Fruit fly (Drosophila melanogaster) whole organism, wandering third instar larva: ENCODE data around the gene ball.

Source experiments
- Abd-B ChIP-seq: fragments of >200 bp; optimal IDR thresholded peaks from 2 replicates; lab custom pipeline; 2017; ENCODE audit warnings: missing biosample characterization, missing genetic modification characterization
- CG32264 ChIP-seq: fragments of 200-800 bp; sonication (Bioruptor generic); optimal IDR thresholded peaks from 2 replicates; lab custom pipeline; 2016; ENCODE audit warnings: missing biosample characterization, missing genetic modification characterization
- CG9705 ChIP-seq: fragments of 200-800 bp; sonication (Bioruptor generic); optimal IDR thresholded peaks from 2 replicates; lab custom pipeline; 2018; ENCODE audit warnings: missing biosample characterization, mild to moderate bottlenecking, missing genetic modification characterization
- CrebA ChIP-seq: fragments of 200-800 bp; sonication (Bioruptor generic); optimal IDR thresholded peaks from 2 replicates; lab custom pipeline; 2016; ENCODE audit warnings: missing biosample characterization, mild to moderate bottlenecking, missing genetic modification characterization, borderline replicate concordance
- Dfd ChIP-seq: fragments of >200 bp; optimal IDR thresholded peaks from 2 replicates; lab custom pipeline; 2017; ENCODE audit warnings: missing biosample characterization, missing genetic modification characterization
- Dif ChIP-seq: fragments of 200-275, 200-300 bp; sonication (Bioruptor generic); optimal IDR thresholded peaks from 2 replicates; lab custom pipeline; 2018; ENCODE audit warnings: missing biosample characterization, missing genetic modification characterization; ENCODE audit not compliant: partially characterized antibody
- GATAd ChIP-seq: sonication (Bioruptor generic); optimal IDR thresholded peaks from 2 replicates; lab custom pipeline; 2016; ENCODE audit warnings: missing biosample characterization, missing genetic modification characterization
- HLH106 ChIP-seq: fragments of 200-800 bp; optimal IDR thresholded peaks from 3 replicates; lab custom pipeline; 2019; ENCODE audit warnings: missing biosample characterization, mild to moderate bottlenecking, missing genetic modification characterization, moderate library complexity
- Hnf4 ChIP-seq: fragments of 200-800 bp; sonication (Bioruptor generic); optimal IDR thresholded peaks from 2 replicates; lab custom pipeline; 2016; ENCODE audit warnings: missing biosample characterization, mild to moderate bottlenecking, missing genetic modification characterization
- Hr78 ChIP-seq: fragments of >200 bp; optimal IDR thresholded peaks from 2 replicates; lab custom pipeline; 2017; ENCODE audit warnings: missing biosample characterization, missing genetic modification characterization
- Hr83 ChIP-seq: fragments of 200-300 bp; sonication (Bioruptor generic); optimal IDR thresholded peaks from 2 replicates; lab custom pipeline; 2016; ENCODE audit warnings: missing biosample characterization, mild to moderate bottlenecking, missing genetic modification characterization, moderate library complexity; ENCODE audit not compliant: poor library complexity, severe bottlenecking
- Jra ChIP-seq: sonication (Bioruptor generic); optimal IDR thresholded peaks from 2 replicates; lab custom pipeline; 2016; ENCODE audit warnings: missing biosample characterization, missing genetic modification characterization
- Mio ChIP-seq: sonication (Bioruptor generic); optimal IDR thresholded peaks from 2 replicates; lab custom pipeline; 2016; ENCODE audit warnings: missing biosample characterization, missing genetic modification characterization
- Myc ChIP-seq: fragments of >200 bp; optimal IDR thresholded peaks from 2 replicates; lab custom pipeline; 2017
- N ChIP-seq: fragments of >200 bp; optimal IDR thresholded peaks from 2 replicates; lab custom pipeline; 2018; ENCODE audit warnings: missing biosample characterization, missing external identifiers, missing genetic modification characterization
- OdsH ChIP-seq: fragments of 200-800 bp; sonication (Bioruptor generic); optimal IDR thresholded peaks from 2 replicates; lab custom pipeline; 2016; ENCODE audit warnings: missing biosample characterization, mild to moderate bottlenecking, missing genetic modification characterization
- Rel ChIP-seq, 2 experiments: fragments of 200-800 bp; sonication (Bioruptor generic) in 1 of 2; optimal IDR thresholded peaks; 2 replicates in 1 of 2; 3 replicates in 1 of 2; lab custom pipeline; 2016 to 2019; ENCODE audit warnings: mild to moderate bottlenecking in 2 of 2, missing biosample characterization in 2 of 2, missing genetic modification characterization in 2 of 2, moderate library complexity in 1 of 2
- Sp1 ChIP-seq: fragments of 200-800 bp; sonication (Bioruptor generic); optimal IDR thresholded peaks from 3 replicates; lab custom pipeline; 2019; ENCODE audit warnings: missing biosample characterization, mild to moderate bottlenecking, missing genetic modification characterization, moderate library complexity
- Vsx2 ChIP-seq: fragments of 200-300, 225-300 bp; sonication (Bioruptor generic); optimal IDR thresholded peaks from 2 replicates; lab custom pipeline; 2018; ENCODE audit warnings: missing biosample characterization, missing genetic modification characterization; ENCODE audit not compliant: partially characterized antibody
- br ChIP-seq: fragments of 200-800 bp; sonication (Bioruptor generic); optimal IDR thresholded peaks from 2 replicates; lab custom pipeline; 2016; ENCODE audit warnings: missing biosample characterization, missing genetic modification characterization
- brk ChIP-seq: fragments of 200-800 bp; sonication (Bioruptor generic); optimal IDR thresholded peaks from 2 replicates; lab custom pipeline; 2016; ENCODE audit warnings: missing biosample characterization, mild to moderate bottlenecking, missing genetic modification characterization
- dl ChIP-seq, 2 experiments: fragments of 175-275, 200-275 bp in 1 of 2; fragments of 200-275 bp in 1 of 2; sonication (Bioruptor generic); optimal IDR thresholded peaks; lab custom pipeline; 2018; ENCODE audit warnings: mild to moderate bottlenecking in 2 of 2, missing biosample characterization in 2 of 2, missing genetic modification characterization in 2 of 2, moderate library complexity in 2 of 2; ENCODE audit not compliant: partially characterized antibody in 2 of 2, insufficient read depth in 1 of 2
- dmrt93B ChIP-seq: fragments of 200-800 bp; sonication (Bioruptor generic); optimal IDR thresholded peaks from 2 replicates; lab custom pipeline; 2018; ENCODE audit warnings: missing biosample characterization, mild to moderate bottlenecking, missing genetic modification characterization
- dsf ChIP-seq: sonication (Bioruptor generic); optimal IDR thresholded peaks from 2 replicates; lab custom pipeline; 2016; ENCODE audit warnings: missing biosample characterization, missing genetic modification characterization, borderline replicate concordance
- ey ChIP-seq: fragments of 200-800 bp; sonication (Bioruptor generic); optimal IDR thresholded peaks from 2 replicates; lab custom pipeline; 2016; ENCODE audit warnings: missing biosample characterization, missing genetic modification characterization
- foxo ChIP-seq, 2 experiments: fragments of 200-800 bp; sonication (Bioruptor generic); optimal IDR thresholded peaks; 2 replicates in 1 of 2; 3 replicates in 1 of 2; lab custom pipeline; 2016 to 2017; ENCODE audit warnings: missing biosample characterization in 2 of 2, missing genetic modification characterization in 2 of 2
- fru ChIP-seq: fragments of 200-800 bp; sonication (Bioruptor generic); optimal IDR thresholded peaks from 3 replicates; lab custom pipeline; 2016; ENCODE audit warnings: missing biosample characterization, mild to moderate bottlenecking, missing genetic modification characterization
- h ChIP-seq: fragments of 200-800 bp; sonication (Bioruptor generic); optimal IDR thresholded peaks from 3 replicates; lab custom pipeline; 2016; ENCODE audit warnings: missing biosample characterization, mild to moderate bottlenecking, missing genetic modification characterization
- jim ChIP-seq: fragments of 175-275, 200-325 bp; sonication (Bioruptor generic); optimal IDR thresholded peaks from 2 replicates; lab custom pipeline; 2016; ENCODE audit warnings: missing biosample characterization, mild to moderate bottlenecking, missing genetic modification characterization
- lola ChIP-seq: fragments of >200 bp; optimal IDR thresholded peaks from 2 replicates; lab custom pipeline; 2017; ENCODE audit warnings: missing biosample characterization, missing genetic modification characterization
- pan ChIP-seq: fragments of >200 bp; optimal IDR thresholded peaks from 2 replicates; lab custom pipeline; 2017
- psq ChIP-seq: fragments of 200-800 bp; sonication (Bioruptor generic); optimal IDR thresholded peaks from 3 replicates; lab custom pipeline; 2017; ENCODE audit warnings: missing biosample characterization, mild to moderate bottlenecking, missing genetic modification characterization, moderate library complexity
- rgr ChIP-seq: fragments of 200-800 bp; sonication (Bioruptor generic); optimal IDR thresholded peaks from 3 replicates; lab custom pipeline; 2016; ENCODE audit warnings: missing biosample characterization, mild to moderate bottlenecking, missing genetic modification characterization
- sage ChIP-seq: fragments of 200-800 bp; sonication (Bioruptor generic); optimal IDR thresholded peaks from 2 replicates; lab custom pipeline; 2016; ENCODE audit warnings: missing biosample characterization, mild to moderate bottlenecking, missing genetic modification characterization
- sv ChIP-seq: fragments of 200-800 bp; sonication (Bioruptor generic); optimal IDR thresholded peaks from 3 replicates; lab custom pipeline; 2016; ENCODE audit warnings: missing biosample characterization, missing genetic modification characterization
- tai ChIP-seq: sonication (Bioruptor generic); optimal IDR thresholded peaks from 2 replicates; lab custom pipeline; 2016; ENCODE audit warnings: missing biosample characterization, missing genetic modification characterization
- usp ChIP-seq: fragments of >200 bp; optimal IDR thresholded peaks from 2 replicates; lab custom pipeline; 2017; ENCODE audit warnings: missing biosample characterization, missing genetic modification characterization
- woc ChIP-seq: sonication (Bioruptor generic); optimal IDR thresholded peaks from 2 replicates; lab custom pipeline; 2016; ENCODE audit warnings: missing biosample characterization, mild to moderate bottlenecking, missing genetic modification characterization

ball gene

dm6 chr3R:26881121-26881895 is 14.7 kb upstream of the ball start, which contains the start of the genes ro and T48:
ro (minus strand) TSS chr3R:26881171.
T48 (plus strand) TSS chr3R:26881734.
- TF ChIP-seq sv (GFP tag; lab: Kevin White, UChicago): no peak
- no peak for TF ChIP-seq brk (GFP tag; lab: Kevin White, UChicago)
- TF ChIP-seq sage (GFP tag; lab: Kevin White, UChicago): no peak
- peak; percentile 32 for TF ChIP-seq rgr (GFP tag; lab: Kevin White, UChicago)
- no peak for TF ChIP-seq pan (lab: Kevin White, UChicago)
- peak; percentile 39 for TF ChIP-seq fru (GFP tag; lab: Kevin White, UChicago)
- no peak for TF ChIP-seq lola (GFP tag; lab: Kevin White, UChicago)
- no peak for TF ChIP-seq CG9705 (GFP tag; lab: Kevin White, UChicago)
- TF ChIP-seq Hnf4 (GFP tag; lab: Kevin White, UChicago): peak; percentile 11
- no peak for TF ChIP-seq dmrt93B (GFP tag; lab: Kevin White, UChicago)
- TF ChIP-seq woc: no peak
- TF ChIP-seq Myc (lab: Kevin White, UChicago): peak; percentile 63
- TF ChIP-seq Hr78 (GFP tag; lab: Kevin White, UChicago): no peak
- peak; percentile 5 for TF ChIP-seq Dif (GFP tag; lab: Kevin White, UChicago)
- TF ChIP-seq foxo (GFP tag; optimal IDR thresholded peaks at IDR 0.05; lab: Kevin White, UChicago): peak in 1 of 2 experiments; percentile 22
- TF ChIP-seq psq (GFP tag; lab: Kevin White, UChicago): peak; percentile 15
- no peak for TF ChIP-seq CrebA
- no peak for TF ChIP-seq usp (GFP tag; lab: Kevin White, UChicago)
- TF ChIP-seq Dfd: no peak
- TF ChIP-seq GATAd: peak; percentile 1
- no peak for TF ChIP-seq ey (GFP tag; lab: Kevin White, UChicago)
- TF ChIP-seq Vsx2 (GFP tag; lab: Kevin White, UChicago): no peak
- TF ChIP-seq br (GFP tag; lab: Kevin White, UChicago): no peak
- TF ChIP-seq N (GFP tag; lab: Kevin White, UChicago): peak; percentile 32
- TF ChIP-seq Sp1 (GFP tag; lab: Kevin White, UChicago): no peak
- TF ChIP-seq tai (GFP tag; lab: Kevin White, UChicago): no peak
- TF ChIP-seq h (GFP tag; lab: Kevin White, UChicago): peak; percentile 27
- TF ChIP-seq CG32264 (GFP tag; lab: Kevin White, UChicago): no peak
- TF ChIP-seq OdsH (GFP tag; lab: Kevin White, UChicago): peak; percentile 30
- TF ChIP-seq dl (GFP tag; optimal IDR thresholded peaks at IDR 0.05; lab: Kevin White, UChicago; ENCODE audit: insufficient read depth in 1 of 2, partially characterized antibody in 2 of 2): no peak
- TF ChIP-seq Abd-B (GFP tag; lab: Kevin White, UChicago): no peak
- TF ChIP-seq jim: no peak
- TF ChIP-seq HLH106 (tag; lab: Kevin White, UChicago): peak; percentile 28
- TF ChIP-seq Hr83: no peak
- no peak for TF ChIP-seq Jra (GFP tag; lab: Kevin White, UChicago)
- TF ChIP-seq Rel (GFP tag; optimal IDR thresholded peaks at IDR 0.05; lab: Kevin White, UChicago): no peak
- peak; percentile 13 for TF ChIP-seq Rel (tag; optimal IDR thresholded peaks at IDR 0.05; lab: Kevin White, UChicago)
- TF ChIP-seq Mio (GFP tag; lab: Kevin White, UChicago): no peak
- TF ChIP-seq dsf: no peak
- TF ChIP-seq, all 38 proteins: peak for 13

DNA sequence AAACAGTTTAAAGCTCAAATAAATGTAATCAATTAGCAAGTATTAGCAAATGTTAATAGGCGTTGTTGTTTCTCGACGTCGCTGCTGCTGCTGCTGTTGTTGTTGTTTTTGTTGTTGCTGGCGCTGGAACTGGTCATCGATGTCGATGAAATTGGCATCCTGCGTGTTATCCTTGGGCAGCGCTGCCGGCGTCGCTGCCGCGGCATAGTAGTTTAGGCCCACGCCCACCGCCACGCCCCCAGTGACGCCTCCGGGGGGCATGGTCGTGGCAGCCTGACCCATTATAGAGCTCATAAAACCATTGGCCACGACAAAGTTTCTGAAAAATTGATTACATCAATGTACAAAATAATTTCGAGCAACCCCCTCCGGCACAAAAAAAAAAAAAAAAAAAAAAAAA is 10.2 kb upstream of the ball start:
- TF ChIP-seq HLH106 (tag; lab: Kevin White, UChicago): no peak
- no peak for TF ChIP-seq fru (GFP tag; lab: Kevin White, UChicago)
- no peak for TF ChIP-seq Hnf4 (GFP tag; lab: Kevin White, UChicago)
